Worm (Caenorhabditis elegans) whole organism, L3 larva: Measurements from ENCODE around the gene zzz-1.

Experiments
- ama-1 ChIP-seq: fragments of 150-350 bp; optimal IDR thresholded peaks from 2 replicates; lab custom pipeline; 2018
- ceh-16 ChIP-seq: sonication (generic microtip); optimal IDR thresholded peaks from 2 replicates; lab custom pipeline; 2017; ENCODE audit warnings: missing biosample characterization, missing genetic modification characterization
- ceh-82 ChIP-seq: fragments of 150-350 bp; optimal IDR thresholded peaks from 2 replicates; lab custom pipeline; 2014; ENCODE audit warnings: missing biosample characterization, missing genetic modification characterization
- elt-1 ChIP-seq: fragments of 150-350 bp; optimal IDR thresholded peaks from 2 replicates; lab custom pipeline; 2014; ENCODE audit warnings: missing biosample characterization, missing genetic modification characterization
- nhr-237 ChIP-seq: fragments of 150-350 bp; optimal IDR thresholded peaks from 2 replicates; lab custom pipeline; 2014; ENCODE audit warnings: missing biosample characterization, missing genetic modification characterization
- nhr-76 ChIP-seq: fragments of 150-350 bp; sonication (generic microtip); optimal IDR thresholded peaks from 5 replicates; lab custom pipeline; 2014; ENCODE audit warnings: missing biosample characterization, missing genetic modification characterization
- nhr-77 ChIP-seq: fragments of 150-350 bp; optimal IDR thresholded peaks from 2 replicates; lab custom pipeline; 2014; ENCODE audit warnings: missing biosample characterization, missing genetic modification characterization

- no peak for TF ChIP-seq nhr-77 (tag; lab: Kevin White, UChicago)
- no peak for TF ChIP-seq nhr-76 (tag; lab: Kevin White, UChicago)
- TF ChIP-seq nhr-237 (tag; lab: Kevin White, UChicago), result no peak
- TF ChIP-seq ceh-16 (tag; lab: Kevin White, UChicago), result no peak
- TF ChIP-seq elt-1, result no peak
- no peak for TF ChIP-seq ama-1 (lab: Kevin White, UChicago)
- TF ChIP-seq ceh-82, result no peak
Measured at ce11 chrV:10923229-10923628, 14.3 kb upstream of the zzz-1 start, which contains the start of gene F58B4.7.
